Worm (Caenorhabditis elegans) whole organism, young adult: ENCODE data around the gene rgs-2.
A peak's percentile ranks its signal among the peaks of the same experiment; 100 is the strongest.

Source experiments
- C06A6.2 ChIP-seq: fragments of 200-800 bp; sonication (Bioruptor generic); conservative IDR thresholded peaks from 2 replicates; pipeline ENCODE4 v1.3.6; 2022; ENCODE audit warnings: missing genetic modification characterization, missing compliant biosample characterization
- C17E4.6 ChIP-seq: fragments of 200-800 bp; sonication (Bioruptor generic); IDR thresholded peaks from 2 replicates; pipeline ENCODE4 v1.3.6; 2022; ENCODE audit warnings: missing genetic modification reagents, missing genetic modification characterization, missing compliant biosample characterization
- F33H1.4 ChIP-seq: fragments of 200-800 bp; sonication (Bioruptor generic); IDR thresholded peaks from 2 replicates; pipeline ENCODE4 v1.3.6; 2022; ENCODE audit warnings: missing genetic modification reagents, missing genetic modification characterization, missing compliant biosample characterization
- F37B4.10 ChIP-seq: fragments of 200-800 bp; sonication (Bioruptor generic); IDR thresholded peaks from 2 replicates; pipeline ENCODE4 v1.3.6; 2022; ENCODE audit warnings: missing genetic modification characterization, missing compliant biosample characterization
- F39B2.1 ChIP-seq: fragments of 200-800 bp; sonication (Bioruptor generic); IDR thresholded peaks from 2 replicates; pipeline ENCODE4 v1.3.6; 2022; ENCODE audit warnings: missing genetic modification reagents, missing genetic modification characterization, missing compliant biosample characterization
- F52B5.7 ChIP-seq: sonication (generic microtip); optimal IDR thresholded peaks from 2 replicates; lab custom pipeline; 2016; ENCODE audit warnings: mild to moderate bottlenecking, missing genetic modification characterization, missing compliant biosample characterization
- F57A8.1 ChIP-seq: fragments of 200-800 bp; sonication (Bioruptor generic); optimal IDR thresholded peaks from 2 replicates; lab custom pipeline; 2018; ENCODE audit warnings: mild to moderate bottlenecking, missing genetic modification characterization, moderate library complexity, missing compliant biosample characterization
- K11D2.4 ChIP-seq: fragments of 200-800 bp; sonication (Bioruptor generic); IDR thresholded peaks from 2 replicates; pipeline ENCODE4 v1.3.6; 2022; ENCODE audit warnings: missing genetic modification reagents, missing genetic modification characterization, missing compliant biosample characterization
- K12H6.12 ChIP-seq: fragments of 200-800 bp; sonication (Bioruptor generic); optimal IDR thresholded peaks from 2 replicates; lab custom pipeline; 2018; ENCODE audit warnings: mild to moderate bottlenecking, missing genetic modification characterization, missing compliant biosample characterization
- T26A5.8 ChIP-seq: sonication (generic microtip); optimal IDR thresholded peaks from 2 replicates; lab custom pipeline; 2016; ENCODE audit warnings: missing genetic modification characterization, missing compliant biosample characterization
- Y67H2A.10 ChIP-seq: fragments of 200-800 bp; sonication (Bioruptor generic); conservative IDR thresholded peaks from 2 replicates; pipeline ENCODE4 v1.3.6; 2022; ENCODE audit warnings: missing genetic modification reagents, missing genetic modification characterization, missing compliant biosample characterization
- ZK185.1 ChIP-seq: sonication (generic microtip); optimal IDR thresholded peaks from 2 replicates; lab custom pipeline; 2016; ENCODE audit warnings: mild to moderate bottlenecking, missing genetic modification characterization, missing compliant biosample characterization; ENCODE audit not compliant: poor library complexity, severe bottlenecking
- akir-1 ChIP-seq: fragments of 200-800 bp; sonication (Bioruptor generic); optimal IDR thresholded peaks from 2 replicates; lab custom pipeline; 2018; ENCODE audit warnings: mild to moderate bottlenecking, missing genetic modification characterization, moderate library complexity, missing compliant biosample characterization
- ama-1 ChIP-seq, 3 experiments: fragments of 150-350 bp in 1 of 3; sonication (generic microtip) in 2 of 3; optimal IDR thresholded peaks; 2 replicates each; lab custom pipeline; 2014 to 2018; ENCODE audit warnings: missing biosample characterization in 2 of 3, missing genetic modification characterization in 2 of 3, missing genetic modification reagents in 2 of 3
- ceh-100 ChIP-seq: fragments of 200-800 bp; sonication (Bioruptor generic); IDR thresholded peaks from 2 replicates; pipeline ENCODE4 v1.3.6; 2022; ENCODE audit warnings: missing genetic modification reagents, missing genetic modification characterization, missing compliant biosample characterization
- ceh-40 ChIP-seq: fragments of 200-800 bp; sonication (Bioruptor generic); IDR thresholded peaks from 2 replicates; pipeline ENCODE4 v1.3.6; 2022; ENCODE audit warnings: missing genetic modification characterization, missing compliant biosample characterization
- ceh-79 ChIP-seq: sonication (generic microtip); optimal IDR thresholded peaks from 2 replicates; lab custom pipeline; 2017; ENCODE audit warnings: mild to moderate bottlenecking, missing genetic modification characterization, missing compliant biosample characterization
- ceh-91 ChIP-seq: fragments of 200-800 bp; sonication (Bioruptor generic); IDR thresholded peaks from 2 replicates; pipeline ENCODE4 v1.3.6; 2022; ENCODE audit warnings: missing genetic modification reagents, missing genetic modification characterization, missing compliant biosample characterization
- efl-1 ChIP-seq: fragments of 150-350 bp; optimal IDR thresholded peaks from 2 replicates; lab custom pipeline; 2014; ENCODE audit warnings: missing biosample characterization, missing genetic modification reagents, missing genetic modification characterization
- egl-18 ChIP-seq: fragments of 200-800 bp; sonication (Bioruptor generic); IDR thresholded peaks from 2 replicates; pipeline ENCODE4 v1.3.6; 2022; ENCODE audit warnings: missing genetic modification reagents, missing genetic modification characterization, missing compliant biosample characterization
- hlh-26 ChIP-seq: fragments of 200-800 bp; sonication (Bioruptor generic); conservative IDR thresholded peaks from 2 replicates; pipeline ENCODE4 v1.3.6; 2022; ENCODE audit warnings: missing genetic modification reagents, missing genetic modification characterization, missing compliant biosample characterization
- hmg-1.2 ChIP-seq: fragments of 200-800 bp; sonication (Bioruptor generic); IDR thresholded peaks from 2 replicates; pipeline ENCODE4 v1.3.6; 2022; ENCODE audit warnings: missing genetic modification reagents, missing genetic modification characterization, missing compliant biosample characterization
- hmg-20 ChIP-seq: fragments of 200-800 bp; sonication (Bioruptor generic); IDR thresholded peaks from 2 replicates; pipeline ENCODE4 v1.3.6; 2022; ENCODE audit warnings: missing genetic modification reagents, missing genetic modification characterization, missing compliant biosample characterization
- hsf-1 ChIP-seq: fragments of 200-800 bp; sonication (Bioruptor generic); IDR thresholded peaks from 2 replicates; pipeline ENCODE4 v1.3.6; 2022; ENCODE audit warnings: missing genetic modification reagents, missing genetic modification characterization, missing compliant biosample characterization
- lag-1 ChIP-seq: fragments of 200-800 bp; sonication (Bioruptor generic); IDR thresholded peaks from 2 replicates; pipeline ENCODE4 v1.3.6; 2022; ENCODE audit warnings: missing genetic modification reagents, missing genetic modification characterization, missing compliant biosample characterization
- let-526 ChIP-seq: fragments of 200-800 bp; sonication (Bioruptor generic); IDR thresholded peaks from 2 replicates; pipeline ENCODE4 v1.3.6; 2022; ENCODE audit warnings: missing genetic modification reagents, missing genetic modification characterization, missing compliant biosample characterization
- let-607 ChIP-seq, 2 experiments: fragments of 200-800 bp in 1 of 2; sonication (Bioruptor generic) in 1 of 2; sonication (generic microtip) in 1 of 2; optimal IDR thresholded peaks; 2 replicates each; lab custom pipeline; 2016 to 2018; ENCODE audit warnings: mild to moderate bottlenecking in 2 of 2, missing compliant biosample characterization in 2 of 2, missing genetic modification characterization in 2 of 2, moderate library complexity in 2 of 2, missing genotype in 1 of 2
- lin-26 ChIP-seq: fragments of 200-800 bp; sonication (Bioruptor generic); IDR thresholded peaks from 2 replicates; pipeline ENCODE4 v1.3.6; 2022; ENCODE audit warnings: missing genetic modification reagents, missing genetic modification characterization, missing compliant biosample characterization
- lin-35 ChIP-seq, 3 experiments: fragments of 150-350 bp in 2 of 3; sonication (generic microtip) in 1 of 3; optimal IDR thresholded peaks; 2 replicates each; lab custom pipeline; 2014 to 2018; ENCODE audit warnings: missing biosample characterization in 3 of 3, missing genetic modification characterization in 3 of 3, missing genetic modification reagents in 3 of 3
- lir-1 ChIP-seq: fragments of 200-800 bp; sonication (Bioruptor generic); conservative IDR thresholded peaks from 2 replicates; pipeline ENCODE4 v1.3.6; 2022; ENCODE audit warnings: missing genetic modification reagents, missing genetic modification characterization, missing compliant biosample characterization
- madf-10 ChIP-seq: sonication (generic microtip); optimal IDR thresholded peaks from 2 replicates; lab custom pipeline; 2016; ENCODE audit warnings: mild to moderate bottlenecking, missing genetic modification characterization, missing compliant biosample characterization
- madf-6 ChIP-seq: fragments of 200-800 bp; sonication (Bioruptor generic); IDR thresholded peaks from 2 replicates; pipeline ENCODE4 v1.3.6; 2022; ENCODE audit warnings: missing genetic modification reagents, missing genetic modification characterization, missing compliant biosample characterization
- mxl-1 ChIP-seq: sonication (generic microtip); optimal IDR thresholded peaks from 2 replicates; lab custom pipeline; 2016; ENCODE audit warnings: missing genetic modification characterization, missing compliant biosample characterization
- nfya-1 ChIP-seq: sonication (generic microtip); optimal IDR thresholded peaks from 2 replicates; lab custom pipeline; 2017; ENCODE audit warnings: antibody characterized with exemption, missing compliant biosample characterization, missing genetic modification characterization, borderline replicate concordance; ENCODE audit not compliant: insufficient read depth
- nfya-2 ChIP-seq: fragments of 200-800 bp; sonication (Bioruptor generic); IDR thresholded peaks from 2 replicates; pipeline ENCODE4 v1.3.6; 2022; ENCODE audit warnings: missing genetic modification reagents, missing genetic modification characterization, missing compliant biosample characterization
- nhr-120 ChIP-seq: fragments of 200-800 bp; sonication (Bioruptor generic); IDR thresholded peaks from 2 replicates; pipeline ENCODE4 v1.3.6; 2022; ENCODE audit warnings: missing genetic modification characterization, missing compliant biosample characterization
- nhr-80 ChIP-seq: sonication (generic microtip); optimal IDR thresholded peaks from 2 replicates; lab custom pipeline; 2016; ENCODE audit warnings: missing genetic modification characterization, missing compliant biosample characterization
- repo-1 ChIP-seq: sonication (generic microtip); optimal IDR thresholded peaks from 2 replicates; lab custom pipeline; 2017; ENCODE audit warnings: mild to moderate bottlenecking, missing genetic modification characterization, missing compliant biosample characterization
- rpc-1 ChIP-seq, 2 experiments: fragments of 150-350 bp in 1 of 2; sonication (generic microtip) in 1 of 2; optimal IDR thresholded peaks; 2 replicates each; lab custom pipeline; 2014 to 2018; ENCODE audit warnings: missing biosample characterization in 1 of 2, missing genetic modification characterization in 1 of 2, missing genetic modification reagents in 1 of 2, missing genotype in 1 of 2
- sptf-2 ChIP-seq: fragments of 200-800 bp; sonication (Bioruptor generic); optimal IDR thresholded peaks from 2 replicates; lab custom pipeline; 2018; ENCODE audit warnings: mild to moderate bottlenecking, missing genetic modification characterization, missing compliant biosample characterization
- tbp1 ChIP-seq: fragments of 200-800 bp; sonication (Bioruptor generic); optimal IDR thresholded peaks from 2 replicates; lab custom pipeline; 2018; ENCODE audit warnings: mild to moderate bottlenecking, missing genetic modification characterization, missing compliant biosample characterization
- tlf-1 ChIP-seq: fragments of 200-800 bp; sonication (Bioruptor generic); optimal IDR thresholded peaks from 2 replicates; lab custom pipeline; 2018; ENCODE audit warnings: mild to moderate bottlenecking, missing genetic modification characterization, missing compliant biosample characterization
- ztf-18 ChIP-seq: sonication (generic microtip); optimal IDR thresholded peaks from 2 replicates; lab custom pipeline; 2016; ENCODE audit warnings: missing genotype, mild to moderate bottlenecking, missing genetic modification characterization, missing compliant biosample characterization
- ztf-22 ChIP-seq: fragments of 200-800 bp; sonication (Bioruptor generic); optimal IDR thresholded peaks from 2 replicates; lab custom pipeline; 2018; ENCODE audit warnings: mild to moderate bottlenecking, missing genetic modification characterization, moderate library complexity, missing compliant biosample characterization
- ztf-26 ChIP-seq: sonication (generic microtip); optimal IDR thresholded peaks from 2 replicates; lab custom pipeline; 2017; ENCODE audit warnings: missing genetic modification characterization, missing compliant biosample characterization
- ztf-6 ChIP-seq: fragments of 200-800 bp; sonication (Bioruptor generic); IDR thresholded peaks from 2 replicates; pipeline ENCODE4 v1.3.6; 2022; ENCODE audit warnings: missing genetic modification reagents, missing genetic modification characterization, missing compliant biosample characterization

The rgs-2 gene

ce11 chrX:12665799-12666198 is 46.7 kb upstream of the rgs-2 start:
- no peak for TF ChIP-seq ceh-79 (tag; lab: Kevin White, UChicago)
- no peak for TF ChIP-seq C06A6.2 (GFP tag; lab: Robert Waterston, UW)
- TF ChIP-seq hsf-1 = no peak
- TF ChIP-seq ama-1 (optimal IDR thresholded peaks at IDR 0.05; lab: Kevin White, UChicago) = peak; percentile 71
- TF ChIP-seq ama-1 (GFP tag; optimal IDR thresholded peaks at IDR 0.05; lab: Kevin White, UChicago) = no peak
- TF ChIP-seq, all 124 proteins: peak for 1

DNA sequence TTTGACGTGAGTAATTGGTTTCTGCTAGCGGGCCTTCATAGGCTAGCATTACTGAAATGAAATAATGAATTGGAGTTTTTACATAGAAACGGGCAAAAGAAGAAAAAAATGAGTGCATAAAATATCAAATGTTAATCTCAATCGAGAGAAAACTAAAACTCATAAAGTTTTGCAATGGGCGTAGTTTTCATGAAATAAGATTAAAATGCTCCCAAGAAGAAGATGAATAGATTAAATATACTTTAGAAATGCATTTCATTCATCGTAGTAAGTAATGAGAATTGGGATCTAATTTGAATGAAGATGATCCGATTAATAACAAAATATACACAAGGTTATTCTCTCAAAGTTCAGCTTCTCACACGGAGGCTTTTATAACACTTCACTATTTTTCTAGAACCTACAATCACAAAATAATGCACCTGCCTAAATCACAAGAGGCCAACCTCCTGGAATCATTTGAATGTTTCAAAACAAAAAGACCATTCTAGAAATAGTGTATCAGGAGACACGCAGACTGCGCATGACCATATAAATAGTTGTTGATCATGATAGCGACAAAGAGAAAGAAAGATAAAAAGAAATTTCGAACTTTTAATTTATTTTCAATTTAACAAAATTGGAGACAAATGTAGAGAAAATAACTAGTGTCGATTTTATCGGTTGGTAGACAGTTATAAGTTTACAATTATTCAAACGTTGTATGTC is 44.5 kb upstream of the rgs-2 start, which contains the start of gene nhr-17:
Gene nhr-17 (minus strand): TSS at position 51 of the 708 bp plus-strand sequence.
- TF ChIP-seq K11D2.4 (GFP tag; lab: Robert Waterston, UW) (peak; percentile 9; the same call in 1 of the 2 replicates), nfya-2 (GFP tag; lab: Robert Waterston, UW) (no peak), ceh-91 (GFP tag; lab: Robert Waterston, UW) (no peak), hmg-1.2 (no peak), hlh-26 (GFP tag; lab: Robert Waterston, UW) (no peak), let-607 (tag; optimal IDR thresholded peaks at IDR 0.05; lab: Kevin White, UChicago) (no peak), rpc-1 (optimal IDR thresholded peaks at IDR 0.05; lab: Kevin White, UChicago) (no peak), rpc-1 (tag; optimal IDR thresholded peaks at IDR 0.05; lab: Kevin White, UChicago) (no peak), lir-1 (GFP tag; lab: Robert Waterston, UW) (no peak), hmg-20 (GFP tag; lab: Robert Waterston, UW) (no peak), ztf-26 (tag; lab: Kevin White, UChicago) (peak; percentile 34), tlf-1 (GFP tag; lab: Kevin White, UChicago) (no peak), ZK185.1 (tag; lab: Kevin White, UChicago) (no peak), K12H6.12 (tag; lab: Kevin White, UChicago) (no peak), nhr-80 (tag; lab: Kevin White, UChicago) (peak; percentile 27), nfya-1 (no peak), F37B4.10 (GFP tag; lab: Robert Waterston, UW) (no peak), F33H1.4 (GFP tag; lab: Robert Waterston, UW) (no peak), lin-26 (GFP tag; lab: Robert Waterston, UW) (no peak), ztf-18 (tag; lab: Kevin White, UChicago) (no peak), F52B5.7 (tag; lab: Kevin White, UChicago) (no peak), akir-1 (GFP tag; lab: Kevin White, UChicago) (no peak), lin-35 (GFP tag; optimal IDR thresholded peaks at IDR 0.05; lab: Kevin White, UChicago) (no peak), F39B2.1 (no peak), T26A5.8 (tag; lab: Kevin White, UChicago) (no peak), nhr-120 (no peak), madf-10 (tag; lab: Kevin White, UChicago) (no peak), ceh-40 (GFP tag; lab: Robert Waterston, UW) (no peak), lag-1 (GFP tag; lab: Robert Waterston, UW) (no peak), ztf-6 (GFP tag; lab: Robert Waterston, UW) (no peak), let-526 (GFP tag; lab: Robert Waterston, UW) (no peak), ztf-22 (GFP tag; lab: Kevin White, UChicago) (no peak), madf-6 (GFP tag; lab: Robert Waterston, UW) (no peak), F57A8.1 (GFP tag; lab: Kevin White, UChicago) (no peak), Y67H2A.10 (GFP tag; lab: Robert Waterston, UW) (no peak), efl-1 (GFP tag; lab: Kevin White, UChicago) (no peak), repo-1 (tag; lab: Kevin White, UChicago) (no peak), ceh-100 (GFP tag; lab: Robert Waterston, UW) (no peak), egl-18 (GFP tag; lab: Robert Waterston, UW) (no peak), sptf-2 (GFP tag; lab: Kevin White, UChicago) (no peak), tbp1 (GFP tag; lab: Kevin White, UChicago) (peak; percentile 22), C17E4.6 (no peak), mxl-1 (tag; lab: Kevin White, UChicago) (no peak)
